Fruit fly (Drosophila melanogaster): ENCODE data around the gene CG9521.

Gene CG9521

DNA sequence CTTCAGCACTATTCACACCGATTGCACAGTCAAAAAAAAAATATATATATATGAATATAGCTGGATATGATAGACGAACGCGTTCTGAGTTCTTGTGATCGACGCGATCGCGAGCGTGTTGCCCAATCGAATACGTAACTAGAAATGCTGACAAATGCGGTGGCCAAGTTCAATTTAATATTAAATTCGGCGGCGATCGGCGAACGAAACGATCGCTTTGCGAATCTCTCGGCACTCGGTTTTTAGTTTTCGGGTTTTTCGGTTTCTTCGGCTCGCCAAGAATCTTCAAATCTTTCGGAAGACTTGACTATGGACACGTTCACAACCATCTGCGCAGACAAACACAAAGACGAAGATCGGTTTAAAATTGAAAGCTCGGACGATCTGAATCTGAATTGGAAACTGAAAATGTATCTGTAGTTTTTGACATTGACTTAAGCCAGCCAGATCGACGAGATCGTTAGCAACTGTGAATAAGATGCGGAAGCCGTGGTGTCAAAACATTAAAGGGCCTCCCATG lies at the start of gene CG9521:
TSS of gene CG9521 (minus strand) at position 117 of the 520 bp plus-strand sequence.
- no peak for TF ChIP-seq Sin3A (optimal IDR thresholded peaks at IDR 0.05)
- TF ChIP-seq Myc (optimal IDR thresholded peaks at IDR 0.05), result no peak
- no peak for TF ChIP-seq insv (optimal IDR thresholded peaks at IDR 0.05)
- no peak for TF ChIP-seq ttk (optimal IDR thresholded peaks at IDR 0.05)
- no peak for TF ChIP-seq psq (optimal IDR thresholded peaks at IDR 0.05)
- no peak for TF ChIP-seq h (optimal IDR thresholded peaks at IDR 0.05)

dm6 chrX:14897592-14897991 lies 44.5 kb upstream of the CG9521 start:
- no peak for TF ChIP-seq ttk (optimal IDR thresholded peaks at IDR 0.05)
- no peak for TF ChIP-seq insv (optimal IDR thresholded peaks at IDR 0.05)
- TF ChIP-seq psq (optimal IDR thresholded peaks at IDR 0.05), result no peak
- no peak for TF ChIP-seq Myc (optimal IDR thresholded peaks at IDR 0.05)
- TF ChIP-seq h (optimal IDR thresholded peaks at IDR 0.05), result no peak
- no peak for TF ChIP-seq Sin3A (optimal IDR thresholded peaks at IDR 0.05)

DNA sequence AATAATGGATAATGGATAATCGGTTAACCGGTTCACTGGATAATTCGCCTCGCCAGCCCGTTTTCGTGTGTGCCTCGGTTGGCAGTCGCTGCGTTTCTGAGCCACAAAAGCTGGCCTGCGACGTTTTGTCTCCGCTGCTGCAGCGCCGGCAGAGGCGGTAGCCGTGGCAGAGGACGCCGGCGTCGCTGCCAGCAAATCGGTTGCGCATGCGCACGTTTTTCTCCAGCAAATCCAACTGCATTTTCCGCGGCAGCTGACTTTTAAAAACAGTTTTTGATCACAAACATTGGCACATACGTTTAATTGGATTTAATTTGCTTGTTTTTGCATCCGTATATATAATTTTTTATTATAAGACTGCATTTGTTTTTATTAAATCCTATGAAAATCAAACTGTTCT lies 43.7 kb upstream of the CG9521 start, which contains the start of gene CG9514:
TSS of gene CG9514 (minus strand) at position 101 of the 400 bp plus-strand sequence.
- no peak for TF ChIP-seq insv (optimal IDR thresholded peaks at IDR 0.05)
- no peak for TF ChIP-seq Sin3A (optimal IDR thresholded peaks at IDR 0.05)

DNA sequence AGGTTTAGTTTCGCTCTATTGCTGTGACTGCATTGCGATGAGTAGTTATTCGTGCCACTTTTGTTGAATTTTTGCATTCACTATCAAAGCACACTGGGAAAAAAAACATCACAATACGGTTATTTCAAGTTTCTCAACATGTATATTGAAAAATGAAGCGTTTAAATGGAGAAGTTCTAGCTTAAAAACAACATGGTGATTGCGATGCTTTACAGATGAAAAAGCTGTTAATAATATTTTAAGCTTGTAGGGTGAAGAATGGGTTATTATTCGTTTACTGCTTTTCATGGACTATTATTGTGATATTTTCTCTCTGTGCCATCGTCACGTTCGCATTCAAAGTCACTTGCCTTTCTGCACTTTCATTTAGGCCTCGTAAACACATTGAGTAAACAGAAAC lies 43.2 kb upstream of the CG9521 start:
- no peak for TF ChIP-seq Myc (optimal IDR thresholded peaks at IDR 0.05)

- TF ChIP-seq insv (optimal IDR thresholded peaks at IDR 0.05) (no peak), h (optimal IDR thresholded peaks at IDR 0.05) (no peak), Sin3A (optimal IDR thresholded peaks at IDR 0.05) (no peak), Myc (optimal IDR thresholded peaks at IDR 0.05) (no peak), ttk (optimal IDR thresholded peaks at IDR 0.05) (no peak), psq (optimal IDR thresholded peaks at IDR 0.05) (no peak)
Observed at dm6 chrX:14893872-14894271, 40.8 kb upstream of the CG9521 start.

dm6 chrX:14892303-14892702 lies 39.2 kb upstream of the CG9521 start:
- no peak for TF ChIP-seq psq (optimal IDR thresholded peaks at IDR 0.05)
- no peak for TF ChIP-seq Sin3A (optimal IDR thresholded peaks at IDR 0.05)
- no peak for TF ChIP-seq insv (optimal IDR thresholded peaks at IDR 0.05)
- TF ChIP-seq ttk (optimal IDR thresholded peaks at IDR 0.05), result no peak
- TF ChIP-seq Myc (optimal IDR thresholded peaks at IDR 0.05), result no peak
- TF ChIP-seq h (optimal IDR thresholded peaks at IDR 0.05), result no peak

- TF ChIP-seq insv (optimal IDR thresholded peaks at IDR 0.05) (no peak), Myc (optimal IDR thresholded peaks at IDR 0.05) (no peak), Sin3A (optimal IDR thresholded peaks at IDR 0.05) (no peak), h (optimal IDR thresholded peaks at IDR 0.05) (no peak)
Observed at dm6 chrX:14885554-14885953, 32.5 kb upstream of the CG9521 start.

DNA sequence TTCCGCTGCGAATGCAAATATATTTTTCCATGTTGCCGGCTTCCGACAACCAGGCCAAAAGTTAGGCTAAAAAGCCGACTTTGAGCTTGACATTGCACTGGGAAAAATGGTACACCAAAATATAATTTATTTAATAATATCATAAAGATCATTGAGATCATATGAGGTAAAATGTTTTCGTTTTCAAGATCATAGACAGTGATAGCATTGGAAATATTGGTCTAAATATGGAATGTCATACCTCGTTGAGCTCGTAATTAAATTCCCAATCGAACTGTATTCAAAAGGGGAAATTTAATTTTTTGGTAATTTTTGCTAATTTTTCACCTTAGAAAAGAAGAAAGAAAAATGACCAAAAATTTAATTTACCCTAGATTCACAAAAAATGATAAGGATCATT lies 30.9 kb upstream of the CG9521 start:
- TF ChIP-seq ttk (optimal IDR thresholded peaks at IDR 0.05) (no peak), insv (optimal IDR thresholded peaks at IDR 0.05) (no peak), psq (optimal IDR thresholded peaks at IDR 0.05) (no peak), Myc (optimal IDR thresholded peaks at IDR 0.05) (no peak), Sin3A (optimal IDR thresholded peaks at IDR 0.05) (no peak), h (optimal IDR thresholded peaks at IDR 0.05) (no peak)

- TF ChIP-seq insv (optimal IDR thresholded peaks at IDR 0.05), result no peak
- TF ChIP-seq Myc (optimal IDR thresholded peaks at IDR 0.05), result no peak
- no peak for TF ChIP-seq Sin3A (optimal IDR thresholded peaks at IDR 0.05)
- no peak for TF ChIP-seq psq (optimal IDR thresholded peaks at IDR 0.05)
- no peak for TF ChIP-seq h (optimal IDR thresholded peaks at IDR 0.05)
- TF ChIP-seq ttk (optimal IDR thresholded peaks at IDR 0.05), result no peak
Observed at dm6 chrX:14882536-14883118, 29.6 kb upstream of the CG9521 start, which contains the start of the genes CG45064 and CG45065. CG45064 (minus strand) TSS chrX:14882586. CG45065 (minus strand) TSS chrX:14882586.

dm6 chrX:14878917-14879316 lies 25.8 kb upstream of the CG9521 start:
- TF ChIP-seq Sin3A (optimal IDR thresholded peaks at IDR 0.05), result no peak
- no peak for TF ChIP-seq ttk (optimal IDR thresholded peaks at IDR 0.05)
- TF ChIP-seq insv (optimal IDR thresholded peaks at IDR 0.05), result no peak
- no peak for TF ChIP-seq Myc (optimal IDR thresholded peaks at IDR 0.05)
- TF ChIP-seq psq (optimal IDR thresholded peaks at IDR 0.05), result no peak
- no peak for TF ChIP-seq h (optimal IDR thresholded peaks at IDR 0.05)

- no peak for TF ChIP-seq insv (optimal IDR thresholded peaks at IDR 0.05)
Observed at dm6 chrX:14871028-14871427, 18.0 kb upstream of the CG9521 start, which contains the start of gene CG9518. CG9518 (minus strand) TSS chrX:14871181.

DNA sequence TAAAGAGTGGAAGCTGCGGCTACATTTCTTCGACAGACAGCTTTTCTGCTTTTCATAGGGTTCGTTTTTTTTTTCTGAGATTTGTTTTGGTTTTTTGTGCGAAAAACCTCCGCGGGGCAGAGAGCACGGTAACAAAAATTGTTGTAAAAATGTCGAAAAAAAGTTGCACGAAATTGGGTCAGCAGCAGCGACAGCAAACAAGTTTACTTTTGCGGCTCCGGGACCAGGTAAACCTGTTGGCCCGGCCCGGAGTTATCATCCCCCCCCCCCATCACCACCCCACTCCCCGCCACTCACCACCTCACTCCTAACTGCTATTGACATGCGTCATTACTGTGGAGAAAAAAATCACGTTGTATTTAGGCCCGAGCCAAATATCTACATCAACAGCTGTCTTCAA lies 15.3 kb upstream of the CG9521 start:
- TF ChIP-seq psq (optimal IDR thresholded peaks at IDR 0.05) (no peak), Sin3A (optimal IDR thresholded peaks at IDR 0.05) (no peak), h (optimal IDR thresholded peaks at IDR 0.05) (no peak), insv (optimal IDR thresholded peaks at IDR 0.05) (no peak), Myc (optimal IDR thresholded peaks at IDR 0.05) (no peak), ttk (optimal IDR thresholded peaks at IDR 0.05) (no peak)

DNA sequence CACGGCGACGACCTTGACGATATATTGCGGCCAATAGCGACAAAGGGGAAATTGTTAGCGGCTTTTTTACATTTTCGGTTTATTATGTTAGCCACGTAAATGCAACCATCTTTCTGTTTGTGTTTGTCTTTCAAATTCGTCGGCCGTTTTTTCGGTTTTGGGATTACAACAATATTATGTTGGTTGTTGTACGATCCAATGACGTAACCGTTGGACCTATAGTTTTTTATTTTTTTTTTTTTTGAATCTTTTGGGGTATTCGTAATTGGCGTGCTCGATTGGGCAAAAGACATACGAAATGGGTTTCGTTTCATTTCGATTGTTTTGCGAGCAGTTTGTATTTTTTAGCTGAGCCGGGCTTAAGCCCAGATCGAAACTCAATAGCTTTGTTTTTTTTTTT lies 13.8 kb upstream of the CG9521 start:
- TF ChIP-seq Sin3A (optimal IDR thresholded peaks at IDR 0.05) (no peak), ttk (optimal IDR thresholded peaks at IDR 0.05) (no peak), insv (optimal IDR thresholded peaks at IDR 0.05) (no peak), Myc (optimal IDR thresholded peaks at IDR 0.05) (no peak), h (optimal IDR thresholded peaks at IDR 0.05) (no peak), psq (optimal IDR thresholded peaks at IDR 0.05) (no peak)

Measured in Kc167 (cell line).